Worm (Caenorhabditis elegans) whole organism, L3 larva: ENCODE data around the gene pqn-92.

Experiments used
- R02D3.7 ChIP-seq: fragments of 150-350 bp; optimal IDR thresholded peaks from 2 replicates; lab custom pipeline; 2014; ENCODE audit warnings: missing biosample characterization, missing genetic modification characterization
- ZK546.5 ChIP-seq: sonication (generic microtip); optimal IDR thresholded peaks from 2 replicates; lab custom pipeline; 2017; ENCODE audit warnings: missing biosample characterization, missing genetic modification characterization
- aly-2 ChIP-seq: fragments of 150-350 bp; optimal IDR thresholded peaks from 2 replicates; lab custom pipeline; 2014; ENCODE audit warnings: missing biosample characterization, missing genetic modification characterization
- ceh-16 ChIP-seq: sonication (generic microtip); optimal IDR thresholded peaks from 2 replicates; lab custom pipeline; 2017; ENCODE audit warnings: missing biosample characterization, missing genetic modification characterization
- ceh-28 ChIP-seq: fragments of 150-350 bp; optimal IDR thresholded peaks from 2 replicates; lab custom pipeline; 2014; ENCODE audit warnings: missing biosample characterization, missing genetic modification reagents, missing genetic modification characterization
- ceh-82 ChIP-seq: fragments of 150-350 bp; optimal IDR thresholded peaks from 2 replicates; lab custom pipeline; 2014; ENCODE audit warnings: missing biosample characterization, missing genetic modification characterization
- ceh-9 ChIP-seq: sonication (generic microtip); optimal IDR thresholded peaks from 2 replicates; lab custom pipeline; 2018; ENCODE audit warnings: missing biosample characterization, missing genetic modification characterization
- daf-12 ChIP-seq: fragments of 150-350 bp; optimal IDR thresholded peaks from 2 replicates; lab custom pipeline; 2014; ENCODE audit warnings: missing biosample characterization, missing genetic modification reagents, missing genetic modification characterization
- egl-27 ChIP-seq: sonication (generic microtip); optimal IDR thresholded peaks from 4 replicates; lab custom pipeline; 2017; ENCODE audit warnings: missing biosample characterization, missing genetic modification reagents, missing genetic modification characterization
- egl-5 ChIP-seq: fragments of 150-350 bp; optimal IDR thresholded peaks from 2 replicates; lab custom pipeline; 2017; ENCODE audit warnings: missing biosample characterization, missing genetic modification reagents, missing genetic modification characterization, inconsistent platforms
- elt-1 ChIP-seq: fragments of 150-350 bp; optimal IDR thresholded peaks from 2 replicates; lab custom pipeline; 2014; ENCODE audit warnings: missing biosample characterization, missing genetic modification characterization
- elt-2 ChIP-seq: sonication (generic microtip); optimal IDR thresholded peaks from 2 replicates; lab custom pipeline; 2016; ENCODE audit warnings: missing genetic modification reagents, mild to moderate bottlenecking, missing genetic modification characterization, missing compliant biosample characterization
- elt-3 ChIP-seq, 3 experiments: fragments of 150-350 bp in 1 of 3; sonication (generic microtip) in 2 of 3; optimal IDR thresholded peaks; 2 replicates in 2 of 3; 4 replicates in 1 of 3; lab custom pipeline; 2014 to 2017; ENCODE audit warnings: missing biosample characterization in 3 of 3, missing genetic modification characterization in 3 of 3
- fkh-10 ChIP-seq: sonication (generic microtip); optimal IDR thresholded peaks from 2 replicates; lab custom pipeline; 2017; ENCODE audit warnings: missing biosample characterization, missing genetic modification reagents, missing genetic modification characterization
- hmg-11 ChIP-seq: sonication (generic microtip); optimal IDR thresholded peaks from 2 replicates; lab custom pipeline; 2016; ENCODE audit warnings: missing genetic modification characterization, missing compliant biosample characterization
- jun-1 ChIP-seq: fragments of 150-350 bp; optimal IDR thresholded peaks from 2 replicates; lab custom pipeline; 2014; ENCODE audit warnings: missing biosample characterization, missing genetic modification reagents, missing genetic modification characterization
- lin-15B ChIP-seq: fragments of 150-350 bp; optimal IDR thresholded peaks from 2 replicates; lab custom pipeline; 2014; ENCODE audit warnings: missing biosample characterization, missing genetic modification characterization
- mdl-1 ChIP-seq: fragments of 150-350 bp; optimal IDR thresholded peaks from 2 replicates; lab custom pipeline; 2014; ENCODE audit warnings: missing biosample characterization, missing genetic modification characterization
- mml-1 ChIP-seq: fragments of 150-350 bp; sonication (generic microtip); optimal IDR thresholded peaks from 3 replicates; lab custom pipeline; 2014; ENCODE audit warnings: missing biosample characterization, missing genetic modification characterization
- nfya-1 ChIP-seq: sonication (generic microtip); optimal IDR thresholded peaks from 2 replicates; lab custom pipeline; 2017; ENCODE audit warnings: missing genetic modification characterization, mild to moderate bottlenecking, missing compliant biosample characterization, antibody characterized with exemption, moderate library complexity; ENCODE audit not compliant: insufficient read depth
- nhr-11 ChIP-seq: fragments of 150-350 bp; optimal IDR thresholded peaks from 2 replicates; lab custom pipeline; 2014; ENCODE audit warnings: missing biosample characterization, missing genetic modification characterization
- nhr-23 ChIP-seq: fragments of 150-350 bp; optimal IDR thresholded peaks from 2 replicates; lab custom pipeline; 2014; ENCODE audit warnings: missing biosample characterization, missing genetic modification reagents, missing genetic modification characterization
- nhr-25 ChIP-seq: sonication (generic microtip); optimal IDR thresholded peaks from 2 replicates; lab custom pipeline; 2017; ENCODE audit warnings: missing biosample characterization, missing genetic modification characterization
- nhr-43 ChIP-seq: sonication (generic microtip); optimal IDR thresholded peaks from 2 replicates; lab custom pipeline; 2016; ENCODE audit warnings: mild to moderate bottlenecking, missing genetic modification characterization, missing compliant biosample characterization; ENCODE audit not compliant: poor library complexity, severe bottlenecking
- nhr-76 ChIP-seq: fragments of 150-350 bp; sonication (generic microtip); optimal IDR thresholded peaks from 5 replicates; lab custom pipeline; 2014; ENCODE audit warnings: missing biosample characterization, missing genetic modification characterization
- pha-4 ChIP-seq: fragments of 150-350 bp; optimal IDR thresholded peaks from 2 replicates; lab custom pipeline; 2014; ENCODE audit warnings: missing biosample characterization, missing genetic modification reagents, missing genetic modification characterization
- pqm-1 ChIP-seq: fragments of 150-350 bp; optimal IDR thresholded peaks from 2 replicates; lab custom pipeline; 2017; ENCODE audit warnings: missing biosample characterization, missing genetic modification characterization, inconsistent platforms
- sea-2 ChIP-seq: fragments of 150-350 bp; sonication (generic microtip); optimal IDR thresholded peaks from 4 replicates; lab custom pipeline; 2014; ENCODE audit warnings: missing biosample characterization, missing genetic modification reagents, missing genetic modification characterization
- skn-1 ChIP-seq: fragments of 150-350 bp; optimal IDR thresholded peaks from 2 replicates; lab custom pipeline; 2014; ENCODE audit warnings: missing biosample characterization, missing genetic modification characterization
- snpc-4 ChIP-seq: fragments of 150-350 bp; optimal IDR thresholded peaks from 2 replicates; lab custom pipeline; 2014; ENCODE audit warnings: missing biosample characterization, missing genetic modification characterization
- unc-39 ChIP-seq: sonication (generic microtip); optimal IDR thresholded peaks from 4 replicates; lab custom pipeline; 2017; ENCODE audit warnings: missing biosample characterization, missing genetic modification characterization
- unc-62 ChIP-seq: fragments of 150-350 bp; sonication (generic microtip); optimal IDR thresholded peaks from 4 replicates; lab custom pipeline; 2014; ENCODE audit warnings: missing biosample characterization, missing genetic modification reagents, missing genetic modification characterization
- zag-1 ChIP-seq: fragments of 150-350 bp; optimal IDR thresholded peaks from 2 replicates; lab custom pipeline; 2014; ENCODE audit warnings: missing biosample characterization, missing genetic modification characterization
- ztf-11 ChIP-seq: fragments of 150-350 bp; optimal IDR thresholded peaks from 2 replicates; lab custom pipeline; 2014; ENCODE audit warnings: missing biosample characterization, missing genetic modification characterization

pqn-92 gene

DNA sequence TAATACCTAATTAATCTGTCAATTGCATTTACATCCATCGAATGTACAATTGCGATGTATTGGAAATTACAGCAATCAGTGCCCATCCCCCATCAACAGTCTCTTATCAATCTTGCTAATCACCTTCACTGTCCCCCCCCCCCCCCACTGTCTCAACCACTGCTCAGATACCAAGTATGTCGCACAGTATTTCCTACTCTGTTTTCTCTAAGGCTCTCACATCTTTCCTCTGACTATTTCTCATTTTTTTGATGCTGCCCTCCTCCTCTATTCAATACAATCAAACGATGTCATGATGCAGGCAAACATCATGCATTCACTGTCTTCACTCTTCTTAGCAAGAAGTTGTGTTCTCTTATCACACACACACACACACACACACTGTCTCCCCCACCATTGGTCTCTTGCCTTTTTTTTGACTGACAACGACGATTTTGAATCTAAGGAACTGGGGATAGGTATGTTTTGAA, 20.0 kb downstream of the pqn-92 start, which contains the start of the genes zip-12 and Y75B8A.63:
Gene zip-12, plus strand, starts transcription at position 387 of the 470 bp plus-strand sequence.
Gene Y75B8A.63, plus strand, starts transcription at position 420 of the 470 bp plus-strand sequence.
- no peak for TF ChIP-seq ceh-28 (tag; lab: Kevin White, UChicago)
- no peak for TF ChIP-seq unc-62 (GFP tag; lab: Kevin White, UChicago)
- peak; percentile 25 for TF ChIP-seq nfya-1 (tag; lab: Kevin White, UChicago)
- TF ChIP-seq ceh-82 (tag; lab: Kevin White, UChicago), result no peak
- peak; percentile 21 for TF ChIP-seq pha-4 (tag; lab: Kevin White, UChicago)
- no peak for TF ChIP-seq ZK546.5 (tag; lab: Kevin White, UChicago)
- no peak for TF ChIP-seq lin-15B
- no peak for TF ChIP-seq egl-27 (tag; lab: Kevin White, UChicago)
- peak; percentile 91 for TF ChIP-seq elt-2 (tag; lab: Kevin White, UChicago)
- no peak for TF ChIP-seq mml-1 (tag; lab: Kevin White, UChicago)
- TF ChIP-seq elt-3 (tag; optimal IDR thresholded peaks at IDR 0.05; lab: Kevin White, UChicago), result peak in 1 of 3 experiments; percentile 18
- no peak for TF ChIP-seq nhr-43 (tag; lab: Kevin White, UChicago)
- TF ChIP-seq aly-2 (tag; lab: Kevin White, UChicago), result no peak
- TF ChIP-seq pqm-1 (tag; lab: Kevin White, UChicago), result peak; percentile 55
- TF ChIP-seq jun-1 (tag; lab: Kevin White, UChicago), result peak; percentile 1

DNA sequence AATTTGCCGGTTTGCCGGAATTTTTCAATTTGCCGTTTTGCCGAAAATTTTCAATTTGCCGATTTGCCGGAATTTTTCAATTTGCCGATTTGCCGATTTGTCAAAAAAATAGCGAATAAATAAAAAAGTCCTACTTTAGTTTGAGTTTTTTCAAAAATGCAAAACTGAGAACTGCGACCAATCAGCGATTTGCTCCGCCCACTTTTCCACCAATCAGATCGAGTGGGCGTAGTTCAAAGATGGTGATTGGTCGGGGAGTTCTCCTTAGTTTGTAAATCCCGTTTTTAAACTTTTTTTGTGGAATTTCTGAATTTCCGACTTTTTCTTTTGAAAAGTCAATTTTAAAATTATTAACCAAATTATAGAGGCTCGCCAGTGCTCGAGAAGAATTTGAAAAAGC, 23.7 kb downstream of the pqn-92 start:
- TF ChIP-seq nfya-1 (tag; lab: Kevin White, UChicago) (peak; percentile 97), egl-5 (tag; lab: Kevin White, UChicago) (no peak)

DNA sequence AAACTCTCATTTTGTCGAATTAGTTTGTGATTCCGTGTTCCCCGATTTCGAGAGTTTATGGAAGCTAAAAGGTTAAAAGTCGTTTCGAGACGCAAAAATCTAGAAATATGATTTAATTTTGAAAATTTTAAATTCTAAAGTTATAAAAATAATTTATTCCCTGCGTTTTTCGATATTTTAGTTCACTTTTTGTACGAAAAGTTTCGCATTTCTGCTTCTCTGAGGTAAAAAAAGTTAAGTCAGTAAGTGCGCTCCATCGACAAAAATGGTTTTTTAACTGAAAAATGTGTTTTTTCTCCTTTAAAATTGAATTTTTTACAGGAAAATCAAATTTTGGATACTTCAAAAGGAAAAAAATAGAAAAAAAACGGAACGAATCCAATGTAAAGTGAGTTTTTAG, 25.9 kb downstream of the pqn-92 start, which contains the start of gene zip-1:
Gene zip-1, plus strand, starts transcription at position 301 of the 400 bp plus-strand sequence.
- no peak for TF ChIP-seq ceh-16 (tag; lab: Kevin White, UChicago)
- TF ChIP-seq, all 47 proteins: peak for 0

DNA sequence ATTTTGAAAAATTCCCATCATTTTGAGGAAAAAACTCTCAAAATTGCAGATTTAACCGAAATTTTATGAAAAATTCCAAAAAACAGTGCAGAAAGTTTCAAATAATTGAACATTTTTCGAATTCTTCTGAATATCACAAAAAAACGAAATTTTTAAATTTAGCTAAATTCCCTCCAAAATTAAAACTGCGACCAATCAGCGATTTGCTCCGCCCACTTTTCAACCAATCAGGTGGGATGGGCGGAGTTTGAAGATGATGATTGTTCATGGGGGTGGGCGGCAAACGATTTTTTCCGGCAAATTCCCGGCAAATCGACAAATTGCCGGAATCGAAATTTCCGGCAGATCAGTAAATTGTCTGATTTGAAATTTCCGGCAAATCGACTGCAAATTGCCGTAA, 26.7 kb downstream of the pqn-92 start:
- TF ChIP-seq zag-1, result no peak
- TF ChIP-seq daf-12 (tag; lab: Kevin White, UChicago), result no peak
- TF ChIP-seq nfya-1 (tag; lab: Kevin White, UChicago), result peak; percentile 76

DNA sequence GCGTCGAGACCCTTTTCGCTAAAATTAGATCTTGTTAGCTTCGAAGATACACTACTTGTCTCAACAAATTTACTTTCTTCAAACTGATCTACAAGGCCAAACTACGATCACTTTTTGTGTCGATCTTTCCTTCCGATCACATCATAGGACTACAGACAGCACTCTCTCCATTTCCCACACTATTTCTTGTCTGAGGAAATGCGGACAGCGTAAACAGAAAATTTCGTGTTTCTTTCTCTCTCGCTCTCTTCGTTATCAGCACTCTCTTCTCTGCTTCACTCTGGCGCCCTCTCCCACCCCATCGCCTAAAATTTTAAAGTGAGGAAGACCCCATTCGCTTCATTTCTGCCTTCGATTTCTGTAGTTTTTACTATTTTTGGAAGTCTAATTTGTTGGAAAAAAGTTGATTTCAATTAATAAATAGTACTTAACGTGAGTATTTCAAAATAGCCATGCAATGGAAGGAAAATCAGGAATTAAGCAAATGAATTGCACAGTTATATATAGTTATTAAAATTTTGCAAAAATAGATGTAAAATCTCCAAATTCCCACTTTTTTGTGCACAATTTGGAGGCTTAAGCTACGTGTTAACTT, 27.9 kb downstream of the pqn-92 start:
- TF ChIP-seq jun-1 (tag; lab: Kevin White, UChicago) (peak; percentile 85), pqm-1 (tag; lab: Kevin White, UChicago) (peak; percentile 57), elt-2 (tag; lab: Kevin White, UChicago) (peak; percentile 72), sea-2 (no peak), ceh-28 (tag; lab: Kevin White, UChicago) (peak; percentile 43), elt-1 (tag; lab: Kevin White, UChicago) (peak; percentile 59), elt-3 (tag; optimal IDR thresholded peaks at IDR 0.05; lab: Kevin White, UChicago) (no peak), egl-5 (tag; lab: Kevin White, UChicago) (peak; percentile 12), hmg-11 (tag; lab: Kevin White, UChicago) (peak; percentile 84), daf-12 (tag; lab: Kevin White, UChicago) (no peak), lin-15B (peak; percentile 64), ceh-9 (tag; lab: Kevin White, UChicago) (no peak), snpc-4 (tag; lab: Kevin White, UChicago) (peak; percentile 38), nhr-76 (tag; lab: Kevin White, UChicago) (no peak), nfya-1 (tag; lab: Kevin White, UChicago) (peak; percentile 89), R02D3.7 (tag; lab: Kevin White, UChicago) (peak; percentile 5), nhr-11 (tag; lab: Kevin White, UChicago) (no peak), fkh-10 (no peak), nhr-25 (peak; percentile 92), unc-39 (tag; lab: Kevin White, UChicago) (no peak), mdl-1 (tag; lab: Kevin White, UChicago) (no peak), pha-4 (tag; lab: Kevin White, UChicago) (peak; percentile 93), ceh-16 (tag; lab: Kevin White, UChicago) (no peak), ztf-11 (tag; lab: Kevin White, UChicago) (no peak), aly-2 (tag; lab: Kevin White, UChicago) (no peak), skn-1 (tag; lab: Kevin White, UChicago) (no peak), nhr-23 (tag; lab: Kevin White, UChicago) (peak; percentile 47), nhr-43 (tag; lab: Kevin White, UChicago) (peak; percentile 45)
